Worm (Caenorhabditis elegans) whole organism, mixed stage, embryonic: ENCODE results near the gene ndub-3.

Source experiments
- blmp-1 ChIP-seq: fragments of 150-350 bp; optimal IDR thresholded peaks from 2 replicates; lab custom pipeline; 2014; ENCODE audit warnings: missing biosample characterization, missing genetic modification characterization
- nhr-237 ChIP-seq: fragments of 150-350 bp; optimal IDR thresholded peaks from 2 replicates; lab custom pipeline; 2014; ENCODE audit warnings: missing biosample characterization, missing genetic modification characterization
- unc-39 ChIP-seq: fragments of 150-350 bp; optimal IDR thresholded peaks from 2 replicates; lab custom pipeline; 2014; ENCODE audit warnings: missing biosample characterization, missing genetic modification characterization
- zip-8 ChIP-seq: fragments of 150-350 bp; optimal IDR thresholded peaks from 2 replicates; lab custom pipeline; 2014; ENCODE audit warnings: missing biosample characterization, missing genetic modification characterization

ce11 chrII:9007741-9008140 is 43.1 kb upstream of the ndub-3 start:
- no peak for TF ChIP-seq zip-8
- TF ChIP-seq unc-39 (tag; lab: Kevin White, UChicago): no peak
- no peak for TF ChIP-seq nhr-237
- TF ChIP-seq blmp-1 (tag; lab: Kevin White, UChicago): no peak
